Worm (Caenorhabditis elegans): Measurements from ENCODE around the gene mltn-3.
A peak's percentile ranks its signal among the peaks of the same experiment; 100 is the strongest.

Gene mltn-3

DNA sequence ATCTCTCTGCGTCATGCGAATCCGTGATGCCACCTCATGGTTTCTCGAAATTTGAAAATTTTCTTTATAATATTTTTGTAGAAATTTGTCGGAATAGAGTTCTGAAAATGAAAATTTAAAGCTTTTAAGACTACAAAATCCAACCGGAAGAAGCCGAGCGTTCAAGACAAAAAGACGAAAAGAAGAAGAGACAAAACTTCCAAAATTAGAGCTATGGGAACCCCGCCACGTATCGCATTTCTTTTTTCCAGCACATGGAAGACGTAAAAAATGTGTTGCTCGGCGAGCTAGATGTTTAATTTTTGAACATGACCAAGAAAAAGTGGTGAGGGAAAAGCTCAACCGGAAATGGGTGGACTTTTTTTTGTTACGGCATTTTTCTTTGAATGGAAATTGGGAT is 14.1 kb upstream of the mltn-3 start, which contains the start of gene W02B8.1:
TSS of gene W02B8.1 (minus strand) at position 101 of the 400 bp plus-strand sequence.
- TF ChIP-seq klf-2 (GFP tag; conservative IDR thresholded peaks at IDR 0.05) (no peak), med-1 (GFP tag; optimal IDR thresholded peaks at IDR 0.05; ENCODE audit: insufficient read depth) (no peak), tab-1 (GFP tag; IDR thresholded peaks at IDR 0.05) (no peak), ref-1 (GFP tag; conservative IDR thresholded peaks at IDR 0.05) (no peak), cog-1 (tag; optimal IDR thresholded peaks at IDR 0.05) (no peak), T22C8.4 (GFP tag; IDR thresholded peaks at IDR 0.05) (no peak), ztf-23 (GFP tag; IDR thresholded peaks at IDR 0.05) (no peak), flt-1 (GFP tag; IDR thresholded peaks at IDR 0.05) (no peak)

DNA sequence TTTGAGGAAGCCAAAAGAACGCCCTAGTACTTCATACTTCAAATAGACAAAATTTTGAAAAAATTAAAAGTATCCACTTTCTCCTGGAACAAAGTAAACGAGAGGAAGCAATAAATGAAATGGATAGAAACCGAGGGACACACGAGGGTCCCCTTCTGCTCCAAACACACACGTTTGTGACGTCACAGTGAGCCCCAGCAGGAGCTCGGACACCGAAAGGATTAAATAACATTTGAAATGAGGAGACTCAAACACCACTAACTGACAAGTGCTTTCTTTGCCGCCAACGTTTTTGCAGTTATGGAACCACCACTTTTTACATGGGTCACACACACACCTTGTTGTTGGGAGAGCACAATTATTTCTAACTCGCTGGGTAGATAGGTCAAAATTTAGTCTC is 12.7 kb upstream of the mltn-3 start:
- no peak for TF ChIP-seq ref-1 (GFP tag; conservative IDR thresholded peaks at IDR 0.05)
- TF ChIP-seq cog-1 (tag; optimal IDR thresholded peaks at IDR 0.05): no peak
- no peak for TF ChIP-seq flt-1 (GFP tag; IDR thresholded peaks at IDR 0.05)
- TF ChIP-seq ztf-23 (GFP tag; IDR thresholded peaks at IDR 0.05): no peak
- no peak for TF ChIP-seq klf-2 (GFP tag; conservative IDR thresholded peaks at IDR 0.05)
- no peak for TF ChIP-seq ztf-29 (GFP tag; IDR thresholded peaks at IDR 0.05)
- TF ChIP-seq T22C8.4 (GFP tag; IDR thresholded peaks at IDR 0.05): no peak
- TF ChIP-seq tab-1 (GFP tag; IDR thresholded peaks at IDR 0.05): no peak

DNA sequence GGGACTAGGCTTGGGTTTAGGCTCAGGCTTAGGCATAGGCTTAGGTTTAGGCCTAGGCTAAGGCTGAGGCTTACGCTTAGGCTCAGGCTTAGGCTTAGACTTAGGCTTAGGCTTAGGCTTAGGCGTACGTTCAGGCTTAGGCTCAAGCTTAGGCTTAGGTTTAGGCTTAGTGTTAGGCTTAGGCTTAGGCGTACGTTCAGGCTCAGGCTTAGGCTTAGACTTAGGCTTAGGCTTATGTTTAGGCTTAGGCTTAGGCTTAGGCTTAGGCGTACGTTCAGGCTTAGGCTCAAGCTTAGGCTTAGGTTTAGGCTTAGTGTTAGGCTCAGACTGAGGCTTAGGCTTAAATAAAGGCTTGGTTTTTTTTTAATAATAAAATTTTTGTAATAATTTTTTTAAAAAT is 10.6 kb upstream of the mltn-3 start:
- TF ChIP-seq tab-1 (GFP tag; IDR thresholded peaks at IDR 0.05): peak; percentile 61; the same call in 1 of the 2 replicates

DNA sequence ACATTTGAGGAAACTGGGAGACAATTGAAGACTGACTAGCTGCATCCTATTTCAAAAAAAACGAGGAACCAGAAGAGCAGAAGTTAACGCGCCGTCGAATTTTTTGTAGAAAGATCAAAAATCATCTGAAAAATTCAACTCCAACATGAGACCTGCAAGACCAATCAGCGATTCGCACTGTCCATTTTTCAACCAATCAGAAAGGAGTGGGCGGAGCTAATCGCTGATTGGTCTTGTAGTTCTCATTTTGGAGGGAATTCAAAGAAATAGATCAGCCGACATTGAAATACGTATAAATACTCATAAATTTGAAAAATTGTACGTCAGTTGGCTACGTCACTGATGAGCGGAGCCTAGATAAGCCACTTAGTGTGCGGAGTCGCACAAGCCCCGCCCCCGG is 8.5 kb upstream of the mltn-3 start:
- no peak for TF ChIP-seq T22C8.4 (GFP tag; IDR thresholded peaks at IDR 0.05)
- no peak for TF ChIP-seq cog-1 (tag; optimal IDR thresholded peaks at IDR 0.05)
- no peak for TF ChIP-seq ztf-23 (GFP tag; IDR thresholded peaks at IDR 0.05)
- TF ChIP-seq tab-1 (GFP tag; IDR thresholded peaks at IDR 0.05): no peak
- no peak for TF ChIP-seq med-1 (GFP tag; optimal IDR thresholded peaks at IDR 0.05; ENCODE audit: insufficient read depth)
- TF ChIP-seq ref-1 (GFP tag; conservative IDR thresholded peaks at IDR 0.05): no peak
- no peak for TF ChIP-seq ztf-29 (GFP tag; IDR thresholded peaks at IDR 0.05)
- no peak for TF ChIP-seq klf-2 (GFP tag; conservative IDR thresholded peaks at IDR 0.05)
- TF ChIP-seq flt-1 (GFP tag; IDR thresholded peaks at IDR 0.05): no peak

DNA sequence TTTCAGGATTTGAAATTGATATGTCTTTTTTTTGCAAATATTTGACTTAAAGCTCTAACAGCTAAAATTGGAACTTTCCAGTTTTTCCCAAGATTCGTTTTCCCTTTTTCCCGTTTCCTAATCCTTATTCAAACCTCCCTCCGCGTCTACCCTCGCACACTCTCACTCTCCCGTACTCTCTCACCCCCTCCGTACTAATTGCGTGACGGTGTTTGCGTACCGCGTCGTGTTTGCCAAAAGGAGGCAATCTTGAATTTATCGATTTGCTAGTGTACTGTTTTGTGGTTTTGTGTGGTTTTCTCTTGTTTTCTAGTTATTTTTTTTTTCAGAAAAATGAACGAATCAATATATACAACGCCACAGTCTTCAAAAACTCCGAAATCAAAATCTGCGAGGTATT is 7.5 kb upstream of the mltn-3 start, which contains the start of gene citk-1:
TSS of gene citk-1 (plus strand) at position 323 of the 400 bp plus-strand sequence.
- TF ChIP-seq ref-1 (GFP tag; conservative IDR thresholded peaks at IDR 0.05) (no peak), klf-2 (GFP tag; conservative IDR thresholded peaks at IDR 0.05) (no peak), ztf-23 (GFP tag; IDR thresholded peaks at IDR 0.05) (no peak), tab-1 (GFP tag; IDR thresholded peaks at IDR 0.05) (no peak), ztf-29 (GFP tag; IDR thresholded peaks at IDR 0.05) (no peak), flt-1 (GFP tag; IDR thresholded peaks at IDR 0.05) (0 out of 2 replicates have a peak, but pooled peaks have one; percentile 27), med-1 (GFP tag; optimal IDR thresholded peaks at IDR 0.05; ENCODE audit: insufficient read depth) (no peak), T22C8.4 (GFP tag; IDR thresholded peaks at IDR 0.05) (peak; percentile 80), cog-1 (tag; optimal IDR thresholded peaks at IDR 0.05) (peak; percentile 37)

DNA sequence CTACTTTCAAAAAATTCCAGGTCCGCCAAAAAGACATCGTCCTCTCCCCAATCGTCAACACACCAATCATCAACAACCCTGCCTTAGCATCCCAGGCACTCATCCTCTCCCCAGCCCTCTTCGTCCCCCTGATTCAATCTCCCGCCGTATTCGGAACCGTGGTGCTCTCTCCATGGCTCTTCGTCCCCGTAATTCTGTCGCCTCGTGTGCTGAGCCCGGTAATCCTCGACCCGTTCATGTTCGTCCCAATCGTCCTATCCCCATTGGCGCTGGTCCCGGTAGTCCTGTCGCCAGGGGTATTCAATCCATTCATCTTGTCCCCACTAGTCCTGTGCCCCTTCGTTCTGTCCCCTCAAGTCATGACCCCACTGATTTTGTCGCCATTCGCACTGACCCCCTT is 3.0 kb downstream of the mltn-3 start:
- TF ChIP-seq tab-1 (GFP tag; IDR thresholded peaks at IDR 0.05) (no peak), ztf-23 (GFP tag; IDR thresholded peaks at IDR 0.05) (0 out of 2 replicates have a peak, but pooled peaks have one; percentile 6)

DNA sequence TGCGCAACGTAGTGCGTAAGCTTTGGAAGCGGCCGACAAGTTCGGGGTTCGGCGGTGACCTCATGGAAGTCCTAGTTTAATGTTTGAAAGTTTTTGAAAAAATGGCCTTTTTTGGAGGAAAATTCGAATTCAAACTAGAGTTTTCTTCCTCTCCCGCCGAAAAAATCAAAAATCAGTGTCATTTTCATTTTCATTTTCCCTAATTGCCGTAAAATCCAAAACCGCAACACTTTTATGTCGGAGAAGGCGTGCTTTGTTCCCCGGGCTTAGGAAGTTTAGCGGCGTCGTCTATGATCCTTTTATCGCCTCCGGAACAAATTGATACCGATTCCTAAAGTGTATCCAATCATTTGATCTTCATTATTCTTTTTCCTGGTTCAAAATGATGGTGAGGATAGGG is 8.8 kb downstream of the mltn-3 start, which contains the start of gene mltn-5:
TSS of gene mltn-5 (plus strand) at position 301 of the 400 bp plus-strand sequence.
- TF ChIP-seq tab-1 (GFP tag; IDR thresholded peaks at IDR 0.05) (no peak), klf-2 (GFP tag; conservative IDR thresholded peaks at IDR 0.05) (no peak)

DNA sequence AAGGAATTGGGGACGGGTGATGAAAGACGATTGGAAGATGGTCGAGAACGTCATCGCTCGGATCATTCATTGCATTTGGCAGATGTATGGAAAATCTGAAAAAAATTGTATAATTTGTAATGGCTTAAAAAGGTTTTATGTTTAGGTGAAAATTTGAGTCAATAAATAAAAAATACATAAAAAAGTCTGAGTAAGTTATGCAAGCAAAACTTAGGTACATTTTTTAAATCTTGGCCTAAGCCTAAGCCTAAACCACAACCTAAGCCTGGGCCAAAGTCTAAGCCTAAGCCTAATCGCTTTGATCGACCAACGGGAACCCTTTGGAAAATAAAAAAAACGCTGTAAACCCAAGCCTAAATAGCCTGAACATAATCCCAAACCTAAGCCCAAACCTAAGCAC is 15.8 kb downstream of the mltn-3 start, which contains the start of gene hot-3:
TSS of gene hot-3 (minus strand) at position 101 of the 400 bp plus-strand sequence.
- no peak for TF ChIP-seq ref-1 (GFP tag; conservative IDR thresholded peaks at IDR 0.05)
- TF ChIP-seq ztf-29 (GFP tag; IDR thresholded peaks at IDR 0.05): no peak
- TF ChIP-seq cog-1 (tag; optimal IDR thresholded peaks at IDR 0.05): no peak
- TF ChIP-seq tab-1 (GFP tag; IDR thresholded peaks at IDR 0.05): no peak

DNA sequence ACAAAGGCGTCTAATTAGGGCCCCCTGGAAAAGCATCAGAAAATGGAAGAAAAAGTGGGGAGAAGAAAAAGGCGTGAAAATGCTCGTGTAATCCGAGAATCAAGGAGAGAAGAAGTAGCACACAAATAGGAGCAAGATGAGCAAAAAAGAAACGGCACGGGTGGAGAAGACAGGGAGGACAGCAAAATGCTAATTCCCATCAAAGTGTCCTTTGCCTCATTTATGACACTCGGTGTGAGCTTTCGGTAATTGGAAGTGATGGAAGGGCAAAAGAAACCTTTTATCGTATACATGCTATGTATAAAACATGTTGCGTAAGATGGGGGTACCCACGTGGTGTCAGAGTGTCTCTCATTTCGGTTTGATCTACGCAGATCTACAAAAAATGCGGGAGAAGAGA is 17.4 kb downstream of the mltn-3 start:
- TF ChIP-seq tab-1 (GFP tag; IDR thresholded peaks at IDR 0.05) (no peak), flt-1 (GFP tag; IDR thresholded peaks at IDR 0.05) (no peak), ref-1 (GFP tag; conservative IDR thresholded peaks at IDR 0.05) (no peak), ztf-29 (GFP tag; IDR thresholded peaks at IDR 0.05) (no peak), T22C8.4 (GFP tag; IDR thresholded peaks at IDR 0.05) (no peak), med-1 (GFP tag; optimal IDR thresholded peaks at IDR 0.05; ENCODE audit: insufficient read depth) (no peak), cog-1 (tag; optimal IDR thresholded peaks at IDR 0.05) (no peak), ztf-23 (GFP tag; IDR thresholded peaks at IDR 0.05) (no peak), klf-2 (GFP tag; conservative IDR thresholded peaks at IDR 0.05) (no peak)

DNA sequence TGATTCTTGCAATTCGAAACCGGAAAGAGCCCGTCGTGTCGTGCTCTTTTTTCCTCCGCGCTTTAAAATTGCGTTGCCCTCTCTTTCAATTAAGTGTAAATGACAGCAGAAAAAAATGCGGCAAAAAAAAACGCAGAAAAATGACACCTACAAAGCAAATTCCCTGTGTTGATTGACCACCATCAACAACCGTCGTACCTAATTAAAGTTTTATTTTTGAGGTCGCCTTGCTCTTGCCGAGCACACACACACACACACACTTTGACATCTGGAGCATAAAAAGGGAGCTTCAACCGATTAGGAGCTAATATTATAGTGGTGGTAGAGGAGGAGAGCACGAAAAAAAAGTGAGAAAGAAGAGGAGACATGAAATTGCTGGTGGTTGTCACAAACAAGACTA is 19.8 kb downstream of the mltn-3 start:
- TF ChIP-seq tab-1 (GFP tag; IDR thresholded peaks at IDR 0.05): no peak
- no peak for TF ChIP-seq med-1 (GFP tag; optimal IDR thresholded peaks at IDR 0.05; ENCODE audit: insufficient read depth)
- no peak for TF ChIP-seq klf-2 (GFP tag; conservative IDR thresholded peaks at IDR 0.05)
- no peak for TF ChIP-seq cog-1 (tag; optimal IDR thresholded peaks at IDR 0.05)
- TF ChIP-seq T22C8.4 (GFP tag; IDR thresholded peaks at IDR 0.05): no peak
- no peak for TF ChIP-seq ref-1 (GFP tag; conservative IDR thresholded peaks at IDR 0.05)
- no peak for TF ChIP-seq flt-1 (GFP tag; IDR thresholded peaks at IDR 0.05)
- TF ChIP-seq ztf-23 (GFP tag; IDR thresholded peaks at IDR 0.05): no peak
- no peak for TF ChIP-seq ztf-29 (GFP tag; IDR thresholded peaks at IDR 0.05)

DNA sequence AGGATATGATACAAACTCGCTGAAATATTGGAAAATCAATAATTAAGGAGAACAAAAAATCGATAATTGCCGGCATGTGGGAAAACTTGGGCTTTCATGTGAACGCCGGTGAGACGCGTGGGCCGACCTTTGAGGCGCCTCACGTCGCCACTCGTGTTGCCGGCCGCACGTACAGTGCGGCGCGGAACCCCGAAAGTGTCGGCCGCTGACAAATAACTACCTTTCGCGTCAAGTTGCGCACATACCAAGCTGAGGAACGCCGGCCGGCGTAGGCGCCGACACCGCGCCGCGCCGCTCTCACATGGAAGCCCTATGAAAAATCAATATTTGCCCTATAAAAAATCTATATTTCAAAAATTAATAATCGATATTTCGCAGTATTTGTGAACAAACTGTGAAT is 22.1 kb downstream of the mltn-3 start:
- TF ChIP-seq klf-2 (GFP tag; conservative IDR thresholded peaks at IDR 0.05): no peak
- no peak for TF ChIP-seq flt-1 (GFP tag; IDR thresholded peaks at IDR 0.05)
- no peak for TF ChIP-seq cog-1 (tag; optimal IDR thresholded peaks at IDR 0.05)
- TF ChIP-seq T22C8.4 (GFP tag; IDR thresholded peaks at IDR 0.05): 0 out of 2 replicates have a peak, but pooled peaks have one; percentile 31
- no peak for TF ChIP-seq ztf-29 (GFP tag; IDR thresholded peaks at IDR 0.05)
- no peak for TF ChIP-seq ztf-23 (GFP tag; IDR thresholded peaks at IDR 0.05)
- no peak for TF ChIP-seq tab-1 (GFP tag; IDR thresholded peaks at IDR 0.05)
